Worm (Caenorhabditis elegans) whole organism, L3 larva: Measurements from ENCODE around the gene Y45F10D.14.

Experiments
- ama-1 ChIP-seq: fragments of 150-350 bp; optimal IDR thresholded peaks from 2 replicates; lab custom pipeline; 2018
- egl-27 ChIP-seq: sonication (generic microtip); optimal IDR thresholded peaks from 4 replicates; lab custom pipeline; 2017; ENCODE audit warnings: missing biosample characterization, missing genetic modification reagents, missing genetic modification characterization
- nhr-12 ChIP-seq: fragments of 150-350 bp; optimal IDR thresholded peaks from 2 replicates; lab custom pipeline; 2014; ENCODE audit warnings: missing biosample characterization, missing genetic modification characterization
- nhr-28 ChIP-seq: fragments of 150-350 bp; optimal IDR thresholded peaks from 2 replicates; lab custom pipeline; 2014; ENCODE audit warnings: missing biosample characterization, missing genetic modification characterization
- sea-2 ChIP-seq: fragments of 150-350 bp; sonication (generic microtip); optimal IDR thresholded peaks from 4 replicates; lab custom pipeline; 2014; ENCODE audit warnings: missing biosample characterization, missing genetic modification reagents, missing genetic modification characterization
- ztf-11 ChIP-seq: fragments of 150-350 bp; optimal IDR thresholded peaks from 2 replicates; lab custom pipeline; 2014; ENCODE audit warnings: missing biosample characterization, missing genetic modification characterization
- ztf-4 ChIP-seq: fragments of 150-350 bp; optimal IDR thresholded peaks from 2 replicates; lab custom pipeline; 2014; ENCODE audit warnings: missing biosample characterization, missing genetic modification characterization

DNA sequence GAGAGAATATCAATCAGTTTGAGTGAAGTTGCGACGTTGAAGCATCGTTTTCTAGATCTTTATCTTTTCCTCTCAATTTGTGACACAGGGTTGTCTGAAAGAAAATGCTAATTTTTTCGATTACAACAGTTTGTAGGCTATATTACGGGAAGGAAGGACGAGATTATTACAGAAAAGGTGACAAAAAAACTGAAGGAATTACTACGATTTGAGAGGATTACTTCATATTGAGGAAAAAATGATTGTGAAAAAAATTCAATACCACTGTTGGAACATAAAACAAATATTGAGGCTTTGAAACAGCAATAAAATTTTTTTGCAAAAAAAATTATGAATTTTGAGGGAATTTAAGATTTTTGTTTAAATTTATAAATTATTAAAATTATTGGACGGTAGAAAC lies at the start of gene Y45F10D.14:
- TF ChIP-seq sea-2: no peak
- no peak for TF ChIP-seq nhr-28
- no peak for TF ChIP-seq ztf-4 (tag; lab: Kevin White, UChicago)
- no peak for TF ChIP-seq ztf-11 (tag; lab: Kevin White, UChicago)
- no peak for TF ChIP-seq ama-1 (lab: Kevin White, UChicago)
- TF ChIP-seq nhr-12 (tag; lab: Kevin White, UChicago): no peak
- no peak for TF ChIP-seq egl-27
